Fruit fly (Drosophila melanogaster) S2 (cell line): ENCODE results near the gene CG5107.

Experiments used
- CG8478 ChIP-seq: fragments of >200 bp; optimal IDR thresholded peaks from 2 replicates; lab custom pipeline; 2018
- CTCF ChIP-seq, 2 experiments: fragments of >200 bp; optimal IDR thresholded peaks; 2 replicates each; lab custom pipeline; 2018

The CG5107 gene

dm6 chr3R:25490778-25491664 is 14.0 kb upstream of the CG5107 start, which contains the start of the genes Gnpat and CG5112:
Gene Gnpat (minus strand): TSS chr3R:25490936.
Gene CG5112 (plus strand): TSS chr3R:25491460.
- TF ChIP-seq CTCF (optimal IDR thresholded peaks at IDR 0.05; lab: Kevin White, UChicago) (no peak), CG8478 (lab: Kevin White, UChicago) (no peak)

dm6 chr3R:25493294-25494187 is 11.4 kb upstream of the CG5107 start:
- TF ChIP-seq CTCF (optimal IDR thresholded peaks at IDR 0.05; lab: Kevin White, UChicago) (no peak), CG8478 (lab: Kevin White, UChicago) (no peak)

dm6 chr3R:25495072-25495471 is 9.9 kb upstream of the CG5107 start, which contains the start of gene CG33494:
Gene CG33494 (minus strand): TSS chr3R:25495161.
- no peak for TF ChIP-seq CTCF (optimal IDR thresholded peaks at IDR 0.05; lab: Kevin White, UChicago)
- no peak for TF ChIP-seq CG8478 (lab: Kevin White, UChicago)

dm6 chr3R:25495753-25496152 is 9.2 kb upstream of the CG5107 start:
- TF ChIP-seq CG8478 (lab: Kevin White, UChicago), result no peak

- TF ChIP-seq CTCF (optimal IDR thresholded peaks at IDR 0.05; lab: Kevin White, UChicago) (no peak), CG8478 (lab: Kevin White, UChicago) (no peak)
Measured at dm6 chr3R:25505975-25506374, 984 bp downstream of the CG5107 start, which contains the start of gene CG5111. Gene CG5111 (plus strand): TSS chr3R:25506275.

dm6 chr3R:25512750-25513149 is 7.8 kb downstream of the CG5107 start:
- TF ChIP-seq CTCF (optimal IDR thresholded peaks at IDR 0.05; lab: Kevin White, UChicago), result no peak
- no peak for TF ChIP-seq CG8478 (lab: Kevin White, UChicago)

- no peak for TF ChIP-seq CG8478 (lab: Kevin White, UChicago)
- no peak for TF ChIP-seq CTCF (optimal IDR thresholded peaks at IDR 0.05; lab: Kevin White, UChicago)
Measured at dm6 chr3R:25515450-25516288, 10.7 kb downstream of the CG5107 start, which contains the start of gene msi. Gene msi (plus strand): TSS chr3R:25516118.

dm6 chr3R:25517521-25517920 is 12.5 kb downstream of the CG5107 start:
- TF ChIP-seq CTCF (optimal IDR thresholded peaks at IDR 0.05; lab: Kevin White, UChicago), result no peak
- TF ChIP-seq CG8478 (lab: Kevin White, UChicago), result no peak

- TF ChIP-seq CTCF (optimal IDR thresholded peaks at IDR 0.05; lab: Kevin White, UChicago) (no peak), CG8478 (lab: Kevin White, UChicago) (no peak)
Measured at dm6 chr3R:25518099-25518567, 13.1 kb downstream of the CG5107 start.

dm6 chr3R:25518584-25518983 is 13.6 kb downstream of the CG5107 start:
- TF ChIP-seq CTCF (optimal IDR thresholded peaks at IDR 0.05; lab: Kevin White, UChicago), result no peak

- TF ChIP-seq CG8478 (lab: Kevin White, UChicago) (no peak), CTCF (optimal IDR thresholded peaks at IDR 0.05; lab: Kevin White, UChicago) (no peak)
Measured at dm6 chr3R:25519465-25520071, 14.6 kb downstream of the CG5107 start.

- TF ChIP-seq CTCF (optimal IDR thresholded peaks at IDR 0.05; lab: Kevin White, UChicago), result no peak
- no peak for TF ChIP-seq CG8478 (lab: Kevin White, UChicago)
Measured at dm6 chr3R:25529289-25529688, 24.3 kb downstream of the CG5107 start.

dm6 chr3R:25531905-25532387 is 27.0 kb downstream of the CG5107 start:
- no peak for TF ChIP-seq CTCF (optimal IDR thresholded peaks at IDR 0.05; lab: Kevin White, UChicago)
- TF ChIP-seq CG8478 (lab: Kevin White, UChicago), result no peak
